Worm (Caenorhabditis elegans) whole organism, young adult: Measurements from ENCODE around the gene C28H8.8.
A peak's percentile ranks its signal among the peaks of the same experiment; 100 is the strongest.

Experiments used
- C17E4.6 ChIP-seq: fragments of 200-800 bp; sonication (Bioruptor generic); IDR thresholded peaks from 2 replicates; pipeline ENCODE4 v1.3.6; 2022; ENCODE audit warnings: missing genetic modification reagents, missing genetic modification characterization, missing compliant biosample characterization
- F22D6.2 ChIP-seq: sonication (generic microtip); optimal IDR thresholded peaks from 2 replicates; lab custom pipeline; 2016; ENCODE audit warnings: mild to moderate bottlenecking, missing genetic modification characterization, missing compliant biosample characterization
- F23B12.7 ChIP-seq: sonication (generic microtip); optimal IDR thresholded peaks from 2 replicates; lab custom pipeline; 2017; ENCODE audit warnings: missing genetic modification characterization, mild to moderate bottlenecking, missing compliant biosample characterization, antibody characterized with exemption, moderate library complexity; ENCODE audit not compliant: insufficient read depth
- F52B5.7 ChIP-seq: sonication (generic microtip); optimal IDR thresholded peaks from 2 replicates; lab custom pipeline; 2016; ENCODE audit warnings: mild to moderate bottlenecking, missing genetic modification characterization, missing compliant biosample characterization
- F55B11.4 ChIP-seq: sonication (generic microtip); optimal IDR thresholded peaks from 2 replicates; lab custom pipeline; 2016; ENCODE audit warnings: missing compliant biosample characterization, missing genetic modification characterization, borderline replicate concordance; ENCODE audit not compliant: insufficient read depth
- Y95B8A.8 ChIP-seq: fragments of 200-800 bp; sonication (Bioruptor generic); IDR thresholded peaks from 2 replicates; pipeline ENCODE4 v1.3.6; 2022; ENCODE audit warnings: missing genetic modification reagents, missing genetic modification characterization, missing compliant biosample characterization
- akir-1 ChIP-seq: fragments of 200-800 bp; sonication (Bioruptor generic); optimal IDR thresholded peaks from 2 replicates; lab custom pipeline; 2018; ENCODE audit warnings: mild to moderate bottlenecking, missing genetic modification characterization, moderate library complexity, missing compliant biosample characterization
- aptf-3 ChIP-seq: fragments of 200-800 bp; sonication (Bioruptor generic); IDR thresholded peaks from 2 replicates; pipeline ENCODE4 v1.3.6; 2022; ENCODE audit warnings: missing genetic modification characterization, missing compliant biosample characterization
- athp-1 ChIP-seq: sonication (generic microtip); optimal IDR thresholded peaks from 2 replicates; lab custom pipeline; 2017; ENCODE audit warnings: mild to moderate bottlenecking, missing genetic modification characterization, missing compliant biosample characterization
- bed-1 ChIP-seq: fragments of 200-800 bp; sonication (Bioruptor generic); IDR thresholded peaks from 2 replicates; pipeline ENCODE4 v1.3.6; 2022; ENCODE audit warnings: missing genetic modification reagents, missing genetic modification characterization, missing compliant biosample characterization
- cebp-1 ChIP-seq, 2 experiments: fragments of 200-800 bp in 1 of 2; sonication (Bioruptor generic) in 1 of 2; sonication (generic microtip) in 1 of 2; IDR thresholded peaks in 1 of 2; optimal IDR thresholded peaks in 1 of 2; 2 replicates each; pipeline versions ENCODE4 v1.3.6 to Lab custom; 2017 to 2022; ENCODE audit warnings: missing compliant biosample characterization in 2 of 2, missing genetic modification characterization in 2 of 2, mild to moderate bottlenecking in 1 of 2, missing genetic modification reagents in 1 of 2, moderate library complexity in 1 of 2
- ceh-58 ChIP-seq: fragments of 200-800 bp; sonication (Bioruptor generic); IDR thresholded peaks from 2 replicates; pipeline ENCODE4 v1.3.6; 2022; ENCODE audit warnings: missing genetic modification characterization, missing compliant biosample characterization
- chd-7 ChIP-seq: sonication (generic microtip); optimal IDR thresholded peaks from 2 replicates; lab custom pipeline; 2016; ENCODE audit warnings: mild to moderate bottlenecking, missing genetic modification characterization, moderate library complexity, missing compliant biosample characterization
- dox-1 ChIP-seq: fragments of 200-800 bp; sonication (Bioruptor generic); IDR thresholded peaks from 2 replicates; pipeline ENCODE4 v1.3.6; 2022; ENCODE audit warnings: missing genetic modification reagents, missing genetic modification characterization, missing compliant biosample characterization
- dpl-1 ChIP-seq: fragments of 150-350 bp; optimal IDR thresholded peaks from 2 replicates; lab custom pipeline; 2014; ENCODE audit warnings: missing biosample characterization, missing genetic modification reagents, missing genetic modification characterization
- egl-18 ChIP-seq: fragments of 200-800 bp; sonication (Bioruptor generic); IDR thresholded peaks from 2 replicates; pipeline ENCODE4 v1.3.6; 2022; ENCODE audit warnings: missing genetic modification reagents, missing genetic modification characterization, missing compliant biosample characterization
- ekl-4 ChIP-seq: fragments of 200-800 bp; sonication (Bioruptor generic); IDR thresholded peaks from 2 replicates; pipeline ENCODE4 v1.3.6; 2022; ENCODE audit warnings: missing genetic modification reagents, missing genetic modification characterization, missing compliant biosample characterization
- gei-17 ChIP-seq: fragments of 200-800 bp; sonication (Bioruptor generic); optimal IDR thresholded peaks from 2 replicates; lab custom pipeline; 2018; ENCODE audit warnings: mild to moderate bottlenecking, missing genetic modification characterization, missing compliant biosample characterization
- him-1 ChIP-seq: sonication (generic microtip); optimal IDR thresholded peaks from 2 replicates; lab custom pipeline; 2016; ENCODE audit warnings: missing genotype, missing genetic modification reagents, missing genetic modification characterization, missing compliant biosample characterization
- hlh-26 ChIP-seq: fragments of 200-800 bp; sonication (Bioruptor generic); conservative IDR thresholded peaks from 2 replicates; pipeline ENCODE4 v1.3.6; 2022; ENCODE audit warnings: missing genetic modification reagents, missing genetic modification characterization, missing compliant biosample characterization
- hrde-1 ChIP-seq: sonication (generic microtip); optimal IDR thresholded peaks from 2 replicates; lab custom pipeline; 2016; ENCODE audit warnings: missing genetic modification characterization, mild to moderate bottlenecking, missing compliant biosample characterization, moderate library complexity, missing genotype, missing genetic modification reagents, borderline replicate concordance
- hsf-1 ChIP-seq: fragments of 200-800 bp; sonication (Bioruptor generic); IDR thresholded peaks from 2 replicates; pipeline ENCODE4 v1.3.6; 2022; ENCODE audit warnings: missing genetic modification reagents, missing genetic modification characterization, missing compliant biosample characterization
- lin-26 ChIP-seq: fragments of 200-800 bp; sonication (Bioruptor generic); IDR thresholded peaks from 2 replicates; pipeline ENCODE4 v1.3.6; 2022; ENCODE audit warnings: missing genetic modification reagents, missing genetic modification characterization, missing compliant biosample characterization
- lin-35 ChIP-seq, 3 experiments: fragments of 150-350 bp in 2 of 3; sonication (generic microtip) in 1 of 3; optimal IDR thresholded peaks; 2 replicates each; lab custom pipeline; 2014 to 2018; ENCODE audit warnings: missing biosample characterization in 3 of 3, missing genetic modification characterization in 3 of 3, missing genetic modification reagents in 3 of 3
- lin-40 ChIP-seq: sonication (generic microtip); optimal IDR thresholded peaks from 2 replicates; lab custom pipeline; 2016; ENCODE audit warnings: missing genetic modification characterization, mild to moderate bottlenecking, missing compliant biosample characterization, missing genotype, missing genetic modification reagents
- lin-54 ChIP-seq: fragments of 200-800 bp; sonication (Bioruptor generic); optimal IDR thresholded peaks from 2 replicates; lab custom pipeline; 2018; ENCODE audit warnings: mild to moderate bottlenecking, missing genetic modification characterization, missing compliant biosample characterization
- lsy-27 ChIP-seq: sonication (generic microtip); optimal IDR thresholded peaks from 2 replicates; lab custom pipeline; 2017; ENCODE audit warnings: missing genetic modification characterization, mild to moderate bottlenecking, missing compliant biosample characterization, antibody characterized with exemption, missing genotype, borderline replicate concordance; ENCODE audit not compliant: insufficient read depth
- madf-3 ChIP-seq: fragments of 200-800 bp; sonication (Bioruptor generic); IDR thresholded peaks from 2 replicates; pipeline ENCODE4 v1.3.6; 2022; ENCODE audit warnings: missing genetic modification reagents, missing genetic modification characterization, missing compliant biosample characterization
- madf-6 ChIP-seq: fragments of 200-800 bp; sonication (Bioruptor generic); IDR thresholded peaks from 2 replicates; pipeline ENCODE4 v1.3.6; 2022; ENCODE audit warnings: missing genetic modification reagents, missing genetic modification characterization, missing compliant biosample characterization
- mel-28 ChIP-seq: sonication (generic microtip); optimal IDR thresholded peaks from 2 replicates; lab custom pipeline; 2016; ENCODE audit warnings: borderline replicate concordance, mild to moderate bottlenecking, missing genetic modification characterization, missing compliant biosample characterization
- mes-4 ChIP-seq: sonication (generic microtip); optimal IDR thresholded peaks from 2 replicates; lab custom pipeline; 2016; ENCODE audit warnings: missing genotype, missing genetic modification characterization, missing compliant biosample characterization
- nfya-2 ChIP-seq: fragments of 200-800 bp; sonication (Bioruptor generic); IDR thresholded peaks from 2 replicates; pipeline ENCODE4 v1.3.6; 2022; ENCODE audit warnings: missing genetic modification reagents, missing genetic modification characterization, missing compliant biosample characterization
- nfyb-1 ChIP-seq: fragments of 200-800 bp; sonication (Bioruptor generic); IDR thresholded peaks from 2 replicates; pipeline ENCODE4 v1.3.6; 2022; ENCODE audit warnings: missing genetic modification reagents, missing genetic modification characterization, missing compliant biosample characterization
- nhr-27 ChIP-seq: fragments of 200-800 bp; sonication (Bioruptor generic); optimal IDR thresholded peaks from 2 replicates; lab custom pipeline; 2018; ENCODE audit warnings: mild to moderate bottlenecking, missing genetic modification characterization, moderate library complexity, missing compliant biosample characterization
- pbrm-1 ChIP-seq: fragments of 200-800 bp; sonication (Bioruptor generic); IDR thresholded peaks from 2 replicates; pipeline ENCODE4 v1.3.6; 2022; ENCODE audit warnings: missing genetic modification reagents, missing genetic modification characterization, missing compliant biosample characterization
- somi-1 ChIP-seq: fragments of 200-800 bp; sonication (Bioruptor generic); optimal IDR thresholded peaks from 2 replicates; lab custom pipeline; 2018; ENCODE audit warnings: mild to moderate bottlenecking, missing genetic modification characterization, missing compliant biosample characterization
- tbx-9 ChIP-seq: sonication (generic microtip); optimal IDR thresholded peaks from 2 replicates; lab custom pipeline; 2016; ENCODE audit warnings: borderline replicate concordance, missing genetic modification characterization, inconsistent platforms, missing compliant biosample characterization
- ztf-18 ChIP-seq: sonication (generic microtip); optimal IDR thresholded peaks from 2 replicates; lab custom pipeline; 2016; ENCODE audit warnings: missing genotype, mild to moderate bottlenecking, missing genetic modification characterization, missing compliant biosample characterization
- ztf-22 ChIP-seq: fragments of 200-800 bp; sonication (Bioruptor generic); optimal IDR thresholded peaks from 2 replicates; lab custom pipeline; 2018; ENCODE audit warnings: mild to moderate bottlenecking, missing genetic modification characterization, moderate library complexity, missing compliant biosample characterization
- ztf-26 ChIP-seq: sonication (generic microtip); optimal IDR thresholded peaks from 2 replicates; lab custom pipeline; 2017; ENCODE audit warnings: missing genetic modification characterization, missing compliant biosample characterization
- ztf-28 ChIP-seq: fragments of 200-800 bp; sonication (Bioruptor generic); IDR thresholded peaks from 2 replicates; pipeline ENCODE4 v1.3.6; 2022; ENCODE audit warnings: missing genetic modification reagents, missing genetic modification characterization, missing compliant biosample characterization

C28H8.8 gene

ce11 chrIII:5884459-5884858 is 4.1 kb downstream of the C28H8.8 start:
- TF ChIP-seq ztf-22 (GFP tag; lab: Kevin White, UChicago) (no peak), ztf-18 (tag; lab: Kevin White, UChicago) (no peak), F52B5.7 (tag; lab: Kevin White, UChicago) (no peak), nhr-27 (no peak), lin-26 (GFP tag; lab: Robert Waterston, UW) (no peak), him-1 (no peak), aptf-3 (GFP tag; lab: Robert Waterston, UW) (no peak), mes-4 (tag; lab: Kevin White, UChicago) (no peak), F22D6.2 (tag; lab: Kevin White, UChicago) (no peak), dpl-1 (GFP tag; lab: Kevin White, UChicago) (no peak), gei-17 (GFP tag; lab: Kevin White, UChicago) (no peak), hsf-1 (GFP tag; lab: Robert Waterston, UW) (no peak), nfyb-1 (no peak), mel-28 (tag; lab: Kevin White, UChicago) (no peak), cebp-1 (GFP tag; IDR thresholded peaks at IDR 0.05; lab: Robert Waterston, UW) (no peak), cebp-1 (tag; optimal IDR thresholded peaks at IDR 0.05; lab: Kevin White, UChicago) (no peak), lin-40 (tag; lab: Kevin White, UChicago) (no peak)

- TF ChIP-seq lsy-27 (tag; lab: Kevin White, UChicago) (no peak), somi-1 (no peak), nfya-2 (GFP tag; lab: Robert Waterston, UW) (no peak), chd-7 (tag; lab: Kevin White, UChicago) (no peak), ztf-26 (no peak), ztf-28 (GFP tag; lab: Robert Waterston, UW) (no peak), cebp-1 (GFP tag; IDR thresholded peaks at IDR 0.05; lab: Robert Waterston, UW) (no peak), cebp-1 (tag; optimal IDR thresholded peaks at IDR 0.05; lab: Kevin White, UChicago) (no peak), dox-1 (GFP tag; lab: Robert Waterston, UW) (no peak), F55B11.4 (tag; lab: Kevin White, UChicago) (no peak)
Measured at ce11 chrIII:5884007-5884406, 4.6 kb downstream of the C28H8.8 start, which contains the start of gene C28H8.5. C28H8.5 (plus strand) TSS chrIII:5884307.

ce11 chrIII:5883517-5883916 is 5.1 kb downstream of the C28H8.8 start:
- TF ChIP-seq akir-1 (no peak), nfyb-1 (no peak), F23B12.7 (no peak), lin-35 (GFP tag; optimal IDR thresholded peaks at IDR 0.05; lab: Kevin White, UChicago) (no peak), egl-18 (GFP tag; lab: Robert Waterston, UW) (no peak), bed-1 (GFP tag; lab: Robert Waterston, UW) (no peak), somi-1 (no peak), tbx-9 (tag; lab: Kevin White, UChicago) (no peak)

ce11 chrIII:5882823-5883222 is 5.8 kb downstream of the C28H8.8 start, which contains the start of gene F01F1.14:
F01F1.14 (minus strand) TSS chrIII:5882923.
- no peak for TF ChIP-seq Y95B8A.8
- TF ChIP-seq F55B11.4 (tag; lab: Kevin White, UChicago) = no peak

ce11 chrIII:5882284-5882683 is 6.3 kb downstream of the C28H8.8 start:
- TF ChIP-seq hrde-1 (tag; lab: Kevin White, UChicago) (peak; percentile 30), ceh-58 (GFP tag; lab: Robert Waterston, UW) (no peak), F52B5.7 (tag; lab: Kevin White, UChicago) (peak; percentile 14), C17E4.6 (GFP tag; lab: Robert Waterston, UW) (no peak), him-1 (peak; percentile 25), madf-3 (0 out of 2 replicates have a peak, but pooled peaks have one; percentile 55), athp-1 (tag; lab: Kevin White, UChicago) (peak; percentile 39), madf-6 (peak; percentile 57; the same call in 1 of the 2 replicates), pbrm-1 (GFP tag; lab: Robert Waterston, UW) (0 out of 2 replicates have a peak, but pooled peaks have one; percentile 34), ekl-4 (GFP tag; lab: Robert Waterston, UW) (0 out of 2 replicates have a peak, but pooled peaks have one; percentile 28), hlh-26 (no peak), hsf-1 (GFP tag; lab: Robert Waterston, UW) (0 out of 2 replicates have a peak, but pooled peaks have one; percentile 50), lin-54 (GFP tag; lab: Kevin White, UChicago) (no peak)
